Fruit fly (Drosophila melanogaster) whole organism: Measurements from ENCODE around the gene Imp.

Experiments used
- psq ChIP-seq: fragments of >200 bp; optimal IDR thresholded peaks from 2 replicates; lab custom pipeline; 2017
- usp ChIP-seq: fragments of >200 bp; optimal IDR thresholded peaks from 2 replicates; lab custom pipeline; 2017; ENCODE audit warnings: missing biosample characterization, missing genetic modification characterization, mixed read lengths

- TF ChIP-seq psq: no peak
- TF ChIP-seq usp: no peak
Measured at dm6 chrX:10774957-10775682, 49.0 kb downstream of the Imp start.
